Worm (Caenorhabditis elegans): ENCODE data around the gene Y75B8A.8.

DNA sequence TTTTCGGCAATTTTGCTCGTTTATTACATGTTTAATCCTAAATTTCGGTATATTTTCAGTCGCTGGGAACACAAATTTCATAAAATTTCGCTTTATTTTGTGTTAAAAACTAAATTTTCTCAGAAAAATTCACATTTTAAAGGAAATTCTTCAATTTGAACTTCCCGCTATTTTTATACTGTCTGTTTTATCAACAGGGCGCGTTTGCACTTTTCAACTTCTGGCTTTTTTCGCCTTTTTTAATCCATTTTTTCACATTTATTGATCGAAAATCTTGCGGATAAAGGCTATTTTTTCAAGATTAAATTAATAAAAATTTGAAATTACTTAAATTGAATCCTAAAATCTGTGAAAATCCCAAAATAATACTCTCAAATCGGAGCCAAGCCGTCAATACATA is 8.4 kb upstream of the Y75B8A.8 start:
- TF ChIP-seq lin-13 (tag; optimal IDR thresholded peaks at IDR 0.05) = no peak
- peak; percentile 31 for TF ChIP-seq nhr-237 (tag; optimal IDR thresholded peaks at IDR 0.05)
- no peak for TF ChIP-seq sem-2 (GFP tag; optimal IDR thresholded peaks at IDR 0.05)
- no peak for TF ChIP-seq ces-1 (GFP tag; optimal IDR thresholded peaks at IDR 0.05)
- no peak for TF ChIP-seq M03D4.4 (tag; optimal IDR thresholded peaks at IDR 0.05)
